Worm (Caenorhabditis elegans): ENCODE measurements around the gene F07E5.8.

DNA sequence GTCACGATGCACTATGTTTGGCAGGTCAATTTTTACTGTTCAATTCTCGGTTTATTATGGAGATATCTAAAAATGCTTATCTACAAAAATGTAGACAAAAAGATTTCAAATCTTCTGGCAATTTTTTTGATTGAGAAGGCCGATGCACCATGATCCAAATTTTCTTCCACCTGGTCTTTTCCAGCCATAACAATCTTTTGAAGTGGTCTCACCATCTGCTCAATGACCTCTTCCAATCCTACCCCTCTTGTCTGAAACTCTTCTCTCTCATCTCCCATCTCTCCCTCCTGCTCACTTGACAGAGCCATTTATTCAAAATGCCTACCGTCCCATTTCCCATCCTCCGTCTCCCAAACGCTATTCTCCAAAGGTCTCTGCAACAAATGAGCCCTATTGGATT lies 24.0 kb downstream of the F07E5.8 start, which contains the start of gene fbxb-35:
- TF ChIP-seq ztf-29 (GFP tag; IDR thresholded peaks at IDR 0.05), result no peak
- TF ChIP-seq med-1 (GFP tag; optimal IDR thresholded peaks at IDR 0.05; ENCODE audit: insufficient read depth), result no peak
